Worm (Caenorhabditis elegans) whole organism, L4/young adult: ENCODE data around the gene tbx-8.

ENCODE experiments used
- W03F9.2 ChIP-seq: fragments of 150-350 bp; optimal IDR thresholded peaks from 2 replicates; lab custom pipeline; 2014; ENCODE audit warnings: missing biosample characterization, missing genetic modification characterization
- dao-5 ChIP-seq: sonication (generic microtip); optimal IDR thresholded peaks from 2 replicates; lab custom pipeline; 2016; ENCODE audit warnings: missing genotype, missing genetic modification characterization, moderate library complexity, missing compliant biosample characterization
- him-1 ChIP-seq: sonication (generic microtip); optimal IDR thresholded peaks from 2 replicates; lab custom pipeline; 2016; ENCODE audit warnings: missing genotype, missing genetic modification reagents, missing genetic modification characterization, missing compliant biosample characterization

The tbx-8 gene

DNA sequence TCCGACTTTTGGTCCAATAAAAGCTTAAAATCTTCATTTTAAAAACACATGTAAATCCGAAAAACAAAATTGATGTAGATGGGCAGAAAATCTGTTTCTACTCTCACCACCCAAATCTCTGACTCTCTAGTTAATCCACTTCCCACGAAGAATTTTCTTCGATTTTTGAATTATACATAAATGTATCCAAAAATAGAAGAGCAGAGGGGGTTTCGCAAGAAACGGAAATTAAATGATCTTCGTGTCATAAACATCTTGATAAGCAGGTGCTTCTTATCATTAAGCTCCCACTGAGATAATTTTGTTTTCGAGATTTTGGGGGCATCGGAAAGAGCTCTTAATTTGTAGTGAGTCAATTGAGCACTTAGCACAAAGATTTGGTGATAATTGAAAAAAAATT, 42.5 kb downstream of the tbx-8 start:
- TF ChIP-seq him-1 (tag; lab: Kevin White, UChicago) (no peak), W03F9.2 (tag; lab: Kevin White, UChicago) (no peak), dao-5 (tag; lab: Kevin White, UChicago) (no peak)

DNA sequence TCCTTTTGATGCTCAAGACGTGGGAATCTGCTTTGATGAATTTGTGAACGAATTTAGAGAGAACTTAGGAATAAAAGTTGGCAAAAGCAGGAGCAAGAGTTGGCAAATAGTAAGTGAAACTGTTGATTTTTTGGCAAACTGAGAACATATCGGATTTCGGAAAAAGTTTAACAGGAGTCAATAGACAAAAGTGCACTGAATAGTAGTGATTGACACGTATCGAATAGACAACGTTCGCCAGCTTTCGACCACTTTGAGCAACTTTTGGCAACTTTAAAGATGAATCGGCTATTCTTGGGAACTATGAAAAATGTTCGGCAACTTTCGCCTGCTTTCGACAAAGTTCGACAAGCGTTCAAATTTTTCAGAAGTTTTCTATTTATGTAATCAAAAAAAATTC, 44.5 kb downstream of the tbx-8 start, which contains the start of gene M03C11.9:
TSS of gene M03C11.9 (minus strand) at position 101 of the 400 bp plus-strand sequence.
- TF ChIP-seq W03F9.2 (tag; lab: Kevin White, UChicago) (no peak), dao-5 (tag; lab: Kevin White, UChicago) (no peak), him-1 (tag; lab: Kevin White, UChicago) (no peak)

DNA sequence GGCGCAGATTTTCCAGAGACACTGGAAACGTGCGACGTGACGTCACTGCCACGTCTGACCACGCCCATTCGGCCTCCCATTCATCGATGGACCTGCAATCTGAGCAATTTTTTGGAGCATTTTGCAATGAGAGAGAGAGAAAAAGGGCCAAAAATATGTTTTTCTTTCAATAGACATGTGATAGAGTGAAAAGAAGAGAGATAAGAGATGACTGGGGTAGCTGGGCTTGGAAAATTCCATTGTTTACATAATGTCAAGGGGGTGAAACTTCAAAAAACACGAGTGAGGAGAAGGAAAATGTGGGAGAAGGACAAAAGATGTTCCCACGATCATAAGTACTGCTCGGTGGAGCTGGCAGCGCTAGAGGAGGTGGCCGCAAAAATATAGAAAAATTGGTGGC, 48.8 kb downstream of the tbx-8 start, which contains the start of gene M03C11.1:
TSS of gene M03C11.1 (minus strand) at position 101 of the 400 bp plus-strand sequence.
- no peak for TF ChIP-seq dao-5 (tag; lab: Kevin White, UChicago)
- TF ChIP-seq him-1 (tag; lab: Kevin White, UChicago), result no peak
- no peak for TF ChIP-seq W03F9.2 (tag; lab: Kevin White, UChicago)

ce11 chrIII:10396891-10397502, 49.8 kb downstream of the tbx-8 start:
- TF ChIP-seq him-1 (tag; lab: Kevin White, UChicago) (no peak), W03F9.2 (tag; lab: Kevin White, UChicago) (no peak), dao-5 (tag; lab: Kevin White, UChicago) (no peak)

DNA sequence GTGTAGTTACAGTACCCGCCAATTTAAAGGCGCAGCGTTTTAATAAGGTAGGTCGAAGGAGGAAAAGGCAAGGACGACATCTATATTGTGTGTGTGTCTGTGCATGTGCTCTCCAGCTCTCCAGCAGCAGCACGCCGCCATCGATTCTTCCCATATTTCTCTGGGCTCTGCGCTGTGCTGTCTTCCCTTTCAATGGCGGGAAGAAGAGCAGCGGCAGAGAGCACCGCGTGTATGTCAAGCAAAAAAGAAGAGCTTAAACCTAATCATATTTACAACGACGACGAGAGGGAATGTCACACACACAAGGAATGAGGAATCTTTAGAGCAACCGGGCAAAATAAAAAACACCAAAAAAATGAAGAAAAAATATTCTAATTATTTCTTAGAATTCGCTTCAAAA, 51.8 kb downstream of the tbx-8 start:
- TF ChIP-seq him-1 (tag; lab: Kevin White, UChicago) (peak; percentile 22), W03F9.2 (tag; lab: Kevin White, UChicago) (no peak), dao-5 (tag; lab: Kevin White, UChicago) (no peak)
